Worm (Caenorhabditis elegans) whole organism, young adult: ENCODE measurements around the gene iars-1.

Experiments used
- B0035.1 ChIP-seq: sonication (generic microtip); optimal IDR thresholded peaks from 2 replicates; lab custom pipeline; 2016; ENCODE audit warnings: missing genetic modification characterization, mild to moderate bottlenecking, missing compliant biosample characterization, missing genotype, missing genetic modification reagents
- F22D6.2 ChIP-seq: sonication (generic microtip); optimal IDR thresholded peaks from 2 replicates; lab custom pipeline; 2016; ENCODE audit warnings: mild to moderate bottlenecking, missing genetic modification characterization, missing compliant biosample characterization
- F33H1.4 ChIP-seq: fragments of 200-800 bp; sonication (Bioruptor generic); IDR thresholded peaks from 2 replicates; pipeline ENCODE4 v1.3.6; 2022; ENCODE audit warnings: missing genetic modification reagents, missing genetic modification characterization, missing compliant biosample characterization
- F49E8.2 ChIP-seq: sonication (generic microtip); optimal IDR thresholded peaks from 3 replicates; lab custom pipeline; 2017; ENCODE audit warnings: missing genetic modification characterization, mild to moderate bottlenecking, missing compliant biosample characterization, antibody characterized with exemption, moderate library complexity; ENCODE audit not compliant: insufficient read depth
- K12H6.12 ChIP-seq: fragments of 200-800 bp; sonication (Bioruptor generic); optimal IDR thresholded peaks from 2 replicates; lab custom pipeline; 2018; ENCODE audit warnings: mild to moderate bottlenecking, missing genetic modification characterization, missing compliant biosample characterization
- T07F8.4 ChIP-seq: sonication (generic microtip); optimal IDR thresholded peaks from 2 replicates; lab custom pipeline; 2016; ENCODE audit warnings: mild to moderate bottlenecking, missing genetic modification characterization, moderate library complexity, missing compliant biosample characterization
- T26A5.8 ChIP-seq: sonication (generic microtip); optimal IDR thresholded peaks from 2 replicates; lab custom pipeline; 2016; ENCODE audit warnings: missing genetic modification characterization, missing compliant biosample characterization
- Y67H2A.10 ChIP-seq: fragments of 200-800 bp; sonication (Bioruptor generic); conservative IDR thresholded peaks from 2 replicates; pipeline ENCODE4 v1.3.6; 2022; ENCODE audit warnings: missing genetic modification reagents, missing genetic modification characterization, missing compliant biosample characterization
- ZK185.1 ChIP-seq: sonication (generic microtip); optimal IDR thresholded peaks from 2 replicates; lab custom pipeline; 2016; ENCODE audit warnings: mild to moderate bottlenecking, missing genetic modification characterization, missing compliant biosample characterization; ENCODE audit not compliant: poor library complexity, severe bottlenecking
- athp-1 ChIP-seq: sonication (generic microtip); optimal IDR thresholded peaks from 2 replicates; lab custom pipeline; 2017; ENCODE audit warnings: mild to moderate bottlenecking, missing genetic modification characterization, missing compliant biosample characterization
- attf-5 ChIP-seq: fragments of 200-800 bp; sonication (Bioruptor generic); optimal IDR thresholded peaks from 2 replicates; lab custom pipeline; 2018; ENCODE audit warnings: mild to moderate bottlenecking, missing genetic modification characterization, missing compliant biosample characterization
- attf-6 ChIP-seq: fragments of 200-800 bp; sonication (Bioruptor generic); IDR thresholded peaks from 2 replicates; pipeline ENCODE4 v1.3.6; 2022; ENCODE audit warnings: missing genetic modification reagents, missing genetic modification characterization, missing compliant biosample characterization
- bed-2 ChIP-seq: fragments of 200-800 bp; sonication (Bioruptor generic); IDR thresholded peaks from 2 replicates; pipeline ENCODE4 v1.3.6; 2022; ENCODE audit warnings: missing genetic modification reagents, missing genetic modification characterization, missing compliant biosample characterization
- cebp-1 ChIP-seq, 2 experiments: fragments of 200-800 bp in 1 of 2; sonication (Bioruptor generic) in 1 of 2; sonication (generic microtip) in 1 of 2; IDR thresholded peaks in 1 of 2; optimal IDR thresholded peaks in 1 of 2; 2 replicates each; pipeline versions ENCODE4 v1.3.6 to Lab custom; 2017 to 2022; ENCODE audit warnings: missing compliant biosample characterization in 2 of 2, missing genetic modification characterization in 2 of 2, mild to moderate bottlenecking in 1 of 2, missing genetic modification reagents in 1 of 2, moderate library complexity in 1 of 2
- ceh-100 ChIP-seq: fragments of 200-800 bp; sonication (Bioruptor generic); IDR thresholded peaks from 2 replicates; pipeline ENCODE4 v1.3.6; 2022; ENCODE audit warnings: missing genetic modification reagents, missing genetic modification characterization, missing compliant biosample characterization
- ceh-40 ChIP-seq: fragments of 200-800 bp; sonication (Bioruptor generic); IDR thresholded peaks from 2 replicates; pipeline ENCODE4 v1.3.6; 2022; ENCODE audit warnings: missing genetic modification characterization, missing compliant biosample characterization
- ceh-58 ChIP-seq: fragments of 200-800 bp; sonication (Bioruptor generic); IDR thresholded peaks from 2 replicates; pipeline ENCODE4 v1.3.6; 2022; ENCODE audit warnings: missing genetic modification characterization, missing compliant biosample characterization
- chd-7 ChIP-seq: sonication (generic microtip); optimal IDR thresholded peaks from 2 replicates; lab custom pipeline; 2016; ENCODE audit warnings: mild to moderate bottlenecking, missing genetic modification characterization, moderate library complexity, missing compliant biosample characterization
- die-1 ChIP-seq: sonication (generic microtip); optimal IDR thresholded peaks from 2 replicates; lab custom pipeline; 2016; ENCODE audit warnings: missing genotype, mild to moderate bottlenecking, missing genetic modification characterization, missing compliant biosample characterization
- hlh-12 ChIP-seq: sonication (generic microtip); optimal IDR thresholded peaks from 2 replicates; lab custom pipeline; 2016; ENCODE audit warnings: missing genetic modification characterization, missing compliant biosample characterization
- hmg-1.2 ChIP-seq: fragments of 200-800 bp; sonication (Bioruptor generic); IDR thresholded peaks from 2 replicates; pipeline ENCODE4 v1.3.6; 2022; ENCODE audit warnings: missing genetic modification reagents, missing genetic modification characterization, missing compliant biosample characterization
- lin-35 ChIP-seq, 3 experiments: fragments of 150-350 bp in 2 of 3; sonication (generic microtip) in 1 of 3; optimal IDR thresholded peaks; 2 replicates each; lab custom pipeline; 2014 to 2018; ENCODE audit warnings: missing biosample characterization in 3 of 3, missing genetic modification characterization in 3 of 3, missing genetic modification reagents in 3 of 3
- lin-40 ChIP-seq: sonication (generic microtip); optimal IDR thresholded peaks from 2 replicates; lab custom pipeline; 2016; ENCODE audit warnings: missing genetic modification characterization, mild to moderate bottlenecking, missing compliant biosample characterization, missing genotype, missing genetic modification reagents
- lsy-27 ChIP-seq: sonication (generic microtip); optimal IDR thresholded peaks from 2 replicates; lab custom pipeline; 2017; ENCODE audit warnings: missing genetic modification characterization, mild to moderate bottlenecking, missing compliant biosample characterization, antibody characterized with exemption, missing genotype, borderline replicate concordance; ENCODE audit not compliant: insufficient read depth
- madf-10 ChIP-seq: sonication (generic microtip); optimal IDR thresholded peaks from 2 replicates; lab custom pipeline; 2016; ENCODE audit warnings: mild to moderate bottlenecking, missing genetic modification characterization, missing compliant biosample characterization
- mes-4 ChIP-seq: sonication (generic microtip); optimal IDR thresholded peaks from 2 replicates; lab custom pipeline; 2016; ENCODE audit warnings: missing genotype, missing genetic modification characterization, missing compliant biosample characterization
- mxl-1 ChIP-seq: sonication (generic microtip); optimal IDR thresholded peaks from 2 replicates; lab custom pipeline; 2016; ENCODE audit warnings: missing genetic modification characterization, missing compliant biosample characterization
- nfya-1 ChIP-seq: sonication (generic microtip); optimal IDR thresholded peaks from 2 replicates; lab custom pipeline; 2017; ENCODE audit warnings: antibody characterized with exemption, missing compliant biosample characterization, missing genetic modification characterization, borderline replicate concordance; ENCODE audit not compliant: insufficient read depth
- nfyb-1 ChIP-seq: fragments of 200-800 bp; sonication (Bioruptor generic); IDR thresholded peaks from 2 replicates; pipeline ENCODE4 v1.3.6; 2022; ENCODE audit warnings: missing genetic modification reagents, missing genetic modification characterization, missing compliant biosample characterization
- nhr-120 ChIP-seq: fragments of 200-800 bp; sonication (Bioruptor generic); IDR thresholded peaks from 2 replicates; pipeline ENCODE4 v1.3.6; 2022; ENCODE audit warnings: missing genetic modification characterization, missing compliant biosample characterization
- nhr-179 ChIP-seq: sonication (generic microtip); optimal IDR thresholded peaks from 2 replicates; lab custom pipeline; 2016; ENCODE audit warnings: mild to moderate bottlenecking, missing genetic modification characterization, missing compliant biosample characterization
- nhr-80 ChIP-seq: sonication (generic microtip); optimal IDR thresholded peaks from 2 replicates; lab custom pipeline; 2016; ENCODE audit warnings: missing genetic modification characterization, missing compliant biosample characterization
- pbrm-1 ChIP-seq: fragments of 200-800 bp; sonication (Bioruptor generic); IDR thresholded peaks from 2 replicates; pipeline ENCODE4 v1.3.6; 2022; ENCODE audit warnings: missing genetic modification reagents, missing genetic modification characterization, missing compliant biosample characterization
- somi-1 ChIP-seq: fragments of 200-800 bp; sonication (Bioruptor generic); optimal IDR thresholded peaks from 2 replicates; lab custom pipeline; 2018; ENCODE audit warnings: mild to moderate bottlenecking, missing genetic modification characterization, missing compliant biosample characterization
- sptf-2 ChIP-seq: fragments of 200-800 bp; sonication (Bioruptor generic); optimal IDR thresholded peaks from 2 replicates; lab custom pipeline; 2018; ENCODE audit warnings: mild to moderate bottlenecking, missing genetic modification characterization, missing compliant biosample characterization
- tbx-9 ChIP-seq: sonication (generic microtip); optimal IDR thresholded peaks from 2 replicates; lab custom pipeline; 2016; ENCODE audit warnings: borderline replicate concordance, missing genetic modification characterization, inconsistent platforms, missing compliant biosample characterization
- unc-130 ChIP-seq: sonication (generic microtip); optimal IDR thresholded peaks from 2 replicates; lab custom pipeline; 2016; ENCODE audit warnings: missing genetic modification reagents, missing genetic modification characterization, missing compliant biosample characterization
- xnd-1 ChIP-seq: sonication (generic microtip); optimal IDR thresholded peaks from 2 replicates; lab custom pipeline; 2016; ENCODE audit warnings: missing genotype, missing genetic modification reagents, missing genetic modification characterization, missing compliant biosample characterization
- zfh-2 ChIP-seq: fragments of 200-800 bp; sonication (Bioruptor generic); conservative IDR thresholded peaks from 2 replicates; pipeline ENCODE4 v1.3.6; 2022; ENCODE audit warnings: missing genetic modification reagents, missing genetic modification characterization, missing compliant biosample characterization
- zim-3 ChIP-seq: sonication (generic microtip); optimal IDR thresholded peaks from 2 replicates; lab custom pipeline; 2017; ENCODE audit warnings: mild to moderate bottlenecking, missing genetic modification characterization, moderate library complexity, missing compliant biosample characterization
- ztf-28 ChIP-seq: fragments of 200-800 bp; sonication (Bioruptor generic); IDR thresholded peaks from 2 replicates; pipeline ENCODE4 v1.3.6; 2022; ENCODE audit warnings: missing genetic modification reagents, missing genetic modification characterization, missing compliant biosample characterization
- ztf-6 ChIP-seq: fragments of 200-800 bp; sonication (Bioruptor generic); IDR thresholded peaks from 2 replicates; pipeline ENCODE4 v1.3.6; 2022; ENCODE audit warnings: missing genetic modification reagents, missing genetic modification characterization, missing compliant biosample characterization

The iars-1 gene

DNA sequence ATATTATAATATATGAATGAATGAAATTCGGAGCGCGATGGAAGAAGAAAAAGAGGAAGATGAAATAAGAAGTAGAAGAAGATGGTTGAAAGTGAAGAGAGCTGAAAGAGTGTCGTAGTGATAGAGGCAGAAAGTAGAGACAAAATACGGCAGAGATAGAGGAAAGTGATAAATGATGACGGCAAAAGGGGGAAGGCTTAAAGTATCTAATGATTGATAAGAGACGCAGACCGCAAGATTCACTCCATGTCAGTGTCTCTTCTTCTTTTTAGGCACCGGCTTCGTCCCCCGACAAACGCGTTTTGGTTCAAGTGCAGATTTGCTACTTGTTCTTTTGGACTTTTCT, 26.1 kb upstream of the iars-1 start (continued):
- TF ChIP-seq nhr-179 (tag; lab: Kevin White, UChicago), result no peak
- TF ChIP-seq F49E8.2 (tag; lab: Kevin White, UChicago), result no peak
- TF ChIP-seq attf-5 (GFP tag; lab: Kevin White, UChicago), result peak; percentile 22

DNA sequence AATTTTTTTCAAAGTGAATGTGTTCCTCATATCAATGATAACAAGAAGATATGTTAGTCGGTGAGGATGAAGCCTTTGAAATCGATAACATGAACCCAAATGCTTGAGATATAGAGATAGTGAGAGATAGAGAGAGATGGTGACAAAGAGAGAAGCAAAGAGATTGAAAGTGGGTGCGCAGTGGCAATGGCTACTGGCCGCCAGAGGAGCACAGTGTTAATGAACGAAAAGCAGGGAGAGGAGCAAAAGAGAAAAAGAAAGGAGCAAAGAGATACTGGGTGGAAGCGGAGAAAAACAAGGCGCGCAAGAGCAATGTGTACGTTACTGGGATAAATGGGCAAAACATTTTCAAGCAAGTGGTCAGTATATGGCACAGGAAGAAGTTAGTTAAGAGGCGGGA, 23.8 kb upstream of the iars-1 start:
- TF ChIP-seq K12H6.12 (peak; percentile 40), chd-7 (peak; percentile 5), lin-35 (GFP tag; optimal IDR thresholded peaks at IDR 0.05; lab: Kevin White, UChicago) (peak in 1 of 3 experiments; percentile 52), zfh-2 (GFP tag; lab: Robert Waterston, UW) (peak; percentile 47; the same call in 1 of the 2 replicates), nhr-179 (tag; lab: Kevin White, UChicago) (no peak)

DNA sequence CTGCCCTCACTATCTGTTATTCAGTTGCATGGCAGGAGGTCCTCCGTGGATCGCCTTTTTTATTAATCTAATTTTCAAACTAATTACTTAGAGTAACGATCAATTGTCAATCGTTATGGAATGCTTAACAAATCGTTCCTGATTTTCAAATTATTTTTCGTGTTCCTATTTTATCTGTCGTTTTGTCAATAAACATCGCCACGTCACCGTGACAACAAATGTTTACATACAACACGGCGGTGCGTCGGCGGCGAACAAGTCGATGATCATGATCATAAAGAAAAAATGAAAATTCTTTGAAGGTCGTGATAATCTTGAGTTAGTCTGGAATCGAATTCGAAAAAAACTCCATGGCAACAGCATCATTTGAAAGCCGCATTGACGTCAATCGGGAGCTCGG, 22.9 kb upstream of the iars-1 start:
- TF ChIP-seq mes-4 (tag; lab: Kevin White, UChicago), result no peak
- TF ChIP-seq attf-6 (GFP tag; lab: Robert Waterston, UW), result no peak
- TF ChIP-seq unc-130 (GFP tag; lab: Kevin White, UChicago), result no peak
- no peak for TF ChIP-seq T26A5.8 (tag; lab: Kevin White, UChicago)
- no peak for TF ChIP-seq hlh-12
- no peak for TF ChIP-seq pbrm-1
- no peak for TF ChIP-seq nfyb-1
- no peak for TF ChIP-seq mxl-1 (tag; lab: Kevin White, UChicago)
- no peak for TF ChIP-seq tbx-9 (tag; lab: Kevin White, UChicago)
- TF ChIP-seq Y67H2A.10 (GFP tag; lab: Robert Waterston, UW), result no peak
- no peak for TF ChIP-seq ceh-40
- TF ChIP-seq ceh-58 (GFP tag; lab: Robert Waterston, UW), result no peak
- no peak for TF ChIP-seq nhr-80 (tag; lab: Kevin White, UChicago)
- TF ChIP-seq xnd-1, result no peak
- no peak for TF ChIP-seq lin-40 (tag; lab: Kevin White, UChicago)
- TF ChIP-seq die-1, result no peak
- no peak for TF ChIP-seq T07F8.4 (tag; lab: Kevin White, UChicago)
- TF ChIP-seq, all 124 proteins: peak for 0

DNA sequence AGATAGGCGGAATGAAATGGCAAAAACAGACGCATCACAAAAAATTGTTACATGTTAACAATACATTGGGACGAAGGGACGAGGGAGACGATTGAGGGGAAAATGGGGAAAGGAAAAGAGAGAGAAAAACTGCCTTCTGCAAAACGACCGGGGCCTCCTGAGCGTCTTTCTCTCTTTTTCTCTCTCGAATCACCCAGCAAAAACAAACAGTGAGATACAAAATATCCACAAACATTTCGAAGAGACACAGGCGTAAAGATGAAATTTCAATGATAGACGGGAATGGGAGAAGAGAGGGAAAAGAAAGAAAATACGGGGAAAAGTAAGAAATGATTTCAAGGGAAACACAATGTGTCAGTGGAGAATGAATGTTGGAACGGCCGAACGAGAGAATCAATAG, 22.4 kb upstream of the iars-1 start:
- TF ChIP-seq ceh-100 (GFP tag; lab: Robert Waterston, UW), result no peak
- TF ChIP-seq sptf-2, result no peak
- TF ChIP-seq madf-10 (tag; lab: Kevin White, UChicago), result no peak
- TF ChIP-seq lin-40 (tag; lab: Kevin White, UChicago), result peak; percentile 5
- TF ChIP-seq hmg-1.2 (GFP tag; lab: Robert Waterston, UW), result peak; percentile 56; the same call in 1 of the 2 replicates
- no peak for TF ChIP-seq zfh-2 (GFP tag; lab: Robert Waterston, UW)
- TF ChIP-seq K12H6.12, result peak; percentile 43
- TF ChIP-seq, all 124 proteins: peak for 3

- TF ChIP-seq ztf-6 (GFP tag; lab: Robert Waterston, UW) (no peak), ztf-28 (GFP tag; lab: Robert Waterston, UW) (no peak), bed-2 (GFP tag; lab: Robert Waterston, UW) (no peak), B0035.1 (tag; lab: Kevin White, UChicago) (no peak), zim-3 (no peak), lsy-27 (tag; lab: Kevin White, UChicago) (no peak), cebp-1 (GFP tag; IDR thresholded peaks at IDR 0.05; lab: Robert Waterston, UW) (no peak), cebp-1 (tag; optimal IDR thresholded peaks at IDR 0.05; lab: Kevin White, UChicago) (no peak), F33H1.4 (no peak), somi-1 (GFP tag; lab: Kevin White, UChicago) (no peak), attf-5 (GFP tag; lab: Kevin White, UChicago) (no peak), F22D6.2 (tag; lab: Kevin White, UChicago) (no peak), nhr-120 (GFP tag; lab: Robert Waterston, UW) (no peak), mxl-1 (tag; lab: Kevin White, UChicago) (no peak), ZK185.1 (tag; lab: Kevin White, UChicago) (no peak), nfya-1 (tag; lab: Kevin White, UChicago) (no peak), die-1 (no peak), athp-1 (tag; lab: Kevin White, UChicago) (no peak)
These were observed 21.5 kb upstream of the iars-1 start for ce11 chrIV:10346948-10347347.
